Worm (Caenorhabditis elegans): ENCODE measurements around the gene F02C9.2.

The F02C9.2 gene

ce11 chrV:3133293-3133755 lies at the start of gene F02C9.2:
TSS of gene F02C9.2 (plus strand) at chrV:3133705.
- TF ChIP-seq ZK546.5 (tag; optimal IDR thresholded peaks at IDR 0.05) (no peak), fos-1 (tag; optimal IDR thresholded peaks at IDR 0.05) (no peak), ceh-9 (tag; optimal IDR thresholded peaks at IDR 0.05) (no peak)

ce11 chrV:3086260-3086659 lies 47.2 kb upstream of the F02C9.2 start, which contains the start of gene srt-8:
TSS of gene srt-8 (plus strand) at chrV:3086560.
- no peak for TF ChIP-seq nhr-43 (tag; optimal IDR thresholded peaks at IDR 0.05; ENCODE audit: poor library complexity, severe bottlenecking)
- TF ChIP-seq elt-2 (tag; optimal IDR thresholded peaks at IDR 0.05), result no peak
- TF ChIP-seq lin-15B (tag; optimal IDR thresholded peaks at IDR 0.05), result no peak
- no peak for TF ChIP-seq nfya-1 (tag; optimal IDR thresholded peaks at IDR 0.05; ENCODE audit: insufficient read depth)
- TF ChIP-seq hmg-11 (tag; optimal IDR thresholded peaks at IDR 0.05), result no peak
- no peak for TF ChIP-seq daf-12 (tag; optimal IDR thresholded peaks at IDR 0.05)
- no peak for TF ChIP-seq pqm-1 (tag; optimal IDR thresholded peaks at IDR 0.05)

ce11 chrV:3088768-3089167 lies 44.7 kb upstream of the F02C9.2 start, which contains the start of gene acs-21:
TSS of gene acs-21 (plus strand) at chrV:3089068.
- TF ChIP-seq pqm-1 (tag; optimal IDR thresholded peaks at IDR 0.05) (no peak), mdl-1 (tag; optimal IDR thresholded peaks at IDR 0.05) (no peak), R02D3.7 (tag; optimal IDR thresholded peaks at IDR 0.05) (no peak), nhr-76 (tag; optimal IDR thresholded peaks at IDR 0.05) (no peak), unc-39 (tag; optimal IDR thresholded peaks at IDR 0.05) (no peak), ztf-11 (tag; optimal IDR thresholded peaks at IDR 0.05) (no peak), ceh-28 (tag; optimal IDR thresholded peaks at IDR 0.05) (no peak), aly-2 (tag; optimal IDR thresholded peaks at IDR 0.05) (no peak), zag-1 (tag; optimal IDR thresholded peaks at IDR 0.05) (no peak), hmg-11 (tag; optimal IDR thresholded peaks at IDR 0.05) (no peak), fos-1 (tag; optimal IDR thresholded peaks at IDR 0.05) (no peak), ceh-82 (tag; optimal IDR thresholded peaks at IDR 0.05) (no peak), eor-1 (tag; optimal IDR thresholded peaks at IDR 0.05) (no peak), skn-1 (tag; optimal IDR thresholded peaks at IDR 0.05) (no peak), nfya-1 (tag; optimal IDR thresholded peaks at IDR 0.05; ENCODE audit: insufficient read depth) (no peak), elt-3 (tag; optimal IDR thresholded peaks at IDR 0.05) (no peak), ztf-4 (tag; optimal IDR thresholded peaks at IDR 0.05) (no peak), egl-27 (tag; optimal IDR thresholded peaks at IDR 0.05) (no peak), daf-12 (tag; optimal IDR thresholded peaks at IDR 0.05) (no peak), mml-1 (tag; optimal IDR thresholded peaks at IDR 0.05) (no peak)

- TF ChIP-seq elt-2 (tag; optimal IDR thresholded peaks at IDR 0.05) (peak; percentile 20), mml-1 (tag; optimal IDR thresholded peaks at IDR 0.05) (no peak), eor-1 (tag; optimal IDR thresholded peaks at IDR 0.05) (no peak), snpc-4 (tag; optimal IDR thresholded peaks at IDR 0.05) (no peak), fos-1 (tag; optimal IDR thresholded peaks at IDR 0.05) (no peak), pha-4 (tag; optimal IDR thresholded peaks at IDR 0.05) (peak; percentile 59), ztf-11 (tag; optimal IDR thresholded peaks at IDR 0.05) (no peak), fkh-2 (tag; optimal IDR thresholded peaks at IDR 0.05) (no peak), daf-12 (tag; optimal IDR thresholded peaks at IDR 0.05) (no peak), unc-62 (GFP tag; optimal IDR thresholded peaks at IDR 0.05) (no peak), nhr-23 (tag; optimal IDR thresholded peaks at IDR 0.05) (no peak), aly-2 (tag; optimal IDR thresholded peaks at IDR 0.05) (no peak)
Measured at ce11 chrV:3094351-3094750, 39.2 kb upstream of the F02C9.2 start, which contains the start of gene cyp-33C9. TSS of gene cyp-33C9 (minus strand) at chrV:3094561.

ce11 chrV:3100527-3100926 lies 33.0 kb upstream of the F02C9.2 start:
- no peak for TF ChIP-seq fkh-10 (GFP tag; optimal IDR thresholded peaks at IDR 0.05)
- no peak for TF ChIP-seq elt-2 (tag; optimal IDR thresholded peaks at IDR 0.05)
- TF ChIP-seq ztf-4 (tag; optimal IDR thresholded peaks at IDR 0.05), result no peak
- TF ChIP-seq nhr-76 (tag; optimal IDR thresholded peaks at IDR 0.05), result no peak
- no peak for TF ChIP-seq pha-4 (tag; optimal IDR thresholded peaks at IDR 0.05)
- no peak for TF ChIP-seq egl-27 (tag; optimal IDR thresholded peaks at IDR 0.05)
- TF ChIP-seq nfya-1 (tag; optimal IDR thresholded peaks at IDR 0.05; ENCODE audit: insufficient read depth), result no peak
- no peak for TF ChIP-seq jun-1 (tag; optimal IDR thresholded peaks at IDR 0.05)
- no peak for TF ChIP-seq ama-1 (optimal IDR thresholded peaks at IDR 0.05)
- no peak for TF ChIP-seq mdl-1 (tag; optimal IDR thresholded peaks at IDR 0.05)
- no peak for TF ChIP-seq hmg-11 (tag; optimal IDR thresholded peaks at IDR 0.05)
- no peak for TF ChIP-seq nhr-77 (tag; optimal IDR thresholded peaks at IDR 0.05)
- no peak for TF ChIP-seq nhr-43 (tag; optimal IDR thresholded peaks at IDR 0.05; ENCODE audit: poor library complexity, severe bottlenecking)
- TF ChIP-seq pqm-1 (tag; optimal IDR thresholded peaks at IDR 0.05), result no peak
- TF ChIP-seq unc-62 (GFP tag; optimal IDR thresholded peaks at IDR 0.05), result no peak
- no peak for TF ChIP-seq R02D3.7 (tag; optimal IDR thresholded peaks at IDR 0.05)
- no peak for TF ChIP-seq nhr-23 (tag; optimal IDR thresholded peaks at IDR 0.05)

Measured in whole organism, L3 larva.